Fruit fly (Drosophila melanogaster) whole organism, embryonic: ENCODE results near the gene CG4452.

Experiments used
- ATbp ChIP-seq: fragments of 200-800 bp; sonication (Bioruptor generic); optimal IDR thresholded peaks from 2 replicates; lab custom pipeline; 2017; ENCODE audit warnings: missing biosample characterization, mild to moderate bottlenecking, missing genetic modification characterization, missing genetic modification reagents
- Atf6 ChIP-seq: fragments of 200-800 bp; sonication (Bioruptor generic); IDR thresholded peaks from 2 replicates; pipeline ENCODE4 v1.3.6; 2022; ENCODE audit warnings: missing biosample characterization, missing genetic modification characterization
- Awh ChIP-seq: fragments of 200-800 bp; sonication (Bioruptor generic); IDR thresholded peaks from 2 replicates; pipeline ENCODE4, ENCODE4 v1.3.6; 2022; ENCODE audit warnings: missing biosample characterization, missing genetic modification characterization
- CG10274 ChIP-seq: fragments of 200-800 bp; sonication (Bioruptor generic); optimal IDR thresholded peaks from 3 replicates; lab custom pipeline; 2017; ENCODE audit warnings: missing biosample characterization, mild to moderate bottlenecking, missing genetic modification characterization
- CG11247 ChIP-seq: fragments of 200-800 bp; sonication (Bioruptor generic); IDR thresholded peaks from 2 replicates; pipeline ENCODE4 v1.3.6; 2022; ENCODE audit warnings: missing biosample characterization, missing genetic modification characterization
- CG12071 ChIP-seq: fragments of 200-800 bp; sonication (Bioruptor generic); optimal IDR thresholded peaks from 3 replicates; lab custom pipeline; 2018; ENCODE audit warnings: missing biosample characterization, mild to moderate bottlenecking, missing genetic modification characterization
- CG12391 ChIP-seq: fragments of 200-800 bp; sonication (Bioruptor generic); optimal IDR thresholded peaks from 3 replicates; lab custom pipeline; 2018; ENCODE audit warnings: missing biosample characterization, mild to moderate bottlenecking, missing genetic modification characterization, moderate library complexity
- CG13123 ChIP-seq: fragments of 200-800 bp; sonication (Bioruptor generic); optimal IDR thresholded peaks from 2 replicates; lab custom pipeline; 2016; ENCODE audit warnings: missing biosample characterization, missing genetic modification characterization
- CG15011 ChIP-seq: fragments of 200-800 bp; sonication (Bioruptor generic); optimal IDR thresholded peaks from 3 replicates; lab custom pipeline; 2018; ENCODE audit warnings: missing biosample characterization, mild to moderate bottlenecking, missing genetic modification characterization
- CG15073 ChIP-seq: fragments of 200-800 bp; sonication (Bioruptor generic); optimal IDR thresholded peaks from 2 replicates; lab custom pipeline; 2016; ENCODE audit warnings: missing biosample characterization, missing genetic modification characterization
- CG15479 ChIP-seq: fragments of 200-800 bp; sonication (Bioruptor generic); optimal IDR thresholded peaks from 3 replicates; lab custom pipeline; 2019; ENCODE audit warnings: missing biosample characterization, mild to moderate bottlenecking, missing genetic modification characterization, moderate library complexity
- CG1602 ChIP-seq: fragments of 200-800 bp; sonication (Bioruptor generic); optimal IDR thresholded peaks from 3 replicates; lab custom pipeline; 2016; ENCODE audit warnings: missing biosample characterization, missing genetic modification characterization
- CG17612 ChIP-seq: fragments of 200-800 bp; sonication (Bioruptor generic); IDR thresholded peaks from 2 replicates; pipeline ENCODE4 v1.3.6; 2022; ENCODE audit warnings: missing biosample characterization, missing genetic modification characterization
- CG1832 ChIP-seq: fragments of 200-800 bp; sonication (Bioruptor generic); optimal IDR thresholded peaks from 2 replicates; lab custom pipeline; 2017; ENCODE audit warnings: missing biosample characterization, mild to moderate bottlenecking, missing genetic modification characterization, inconsistent platforms
- CG2129 ChIP-seq: fragments of 200-800 bp; sonication (Bioruptor generic); IDR thresholded peaks from 2 replicates; pipeline ENCODE4 v1.3.6; 2022; ENCODE audit warnings: missing biosample characterization, missing genetic modification characterization; ENCODE audit not compliant: partially characterized antibody
- CG2678 ChIP-seq: fragments of 200-800 bp; sonication (Bioruptor generic); optimal IDR thresholded peaks from 3 replicates; lab custom pipeline; 2019; ENCODE audit warnings: missing biosample characterization, mild to moderate bottlenecking, missing genetic modification characterization, moderate library complexity
- CG2875 ChIP-seq: fragments of 200-800 bp; sonication (Bioruptor generic); optimal IDR thresholded peaks from 2 replicates; lab custom pipeline; 2017; ENCODE audit warnings: missing biosample characterization, mild to moderate bottlenecking, missing genetic modification characterization, missing genetic modification reagents
- CG2889 ChIP-seq: fragments of 200-800 bp; sonication (Bioruptor generic); IDR thresholded peaks from 3 replicates; pipeline ENCODE4 v1.3.6; 2022; ENCODE audit warnings: missing biosample characterization, missing genetic modification characterization
- CG31224 ChIP-seq: fragments of 200-800 bp; sonication (Bioruptor generic); IDR thresholded peaks from 2 replicates; pipeline ENCODE4 v1.3.6; 2022; ENCODE audit warnings: missing biosample characterization, missing genetic modification characterization
- CG4820 ChIP-seq: fragments of 200-800 bp; sonication (Bioruptor generic); optimal IDR thresholded peaks from 3 replicates; lab custom pipeline; 2016; ENCODE audit warnings: missing biosample characterization, missing genetic modification characterization
- CG5180 ChIP-seq: fragments of 200-800 bp; sonication (Bioruptor generic); optimal IDR thresholded peaks from 3 replicates; lab custom pipeline; 2017; ENCODE audit warnings: missing biosample characterization, missing genetic modification characterization, mild to moderate bottlenecking, moderate library complexity, missing genetic modification reagents
- CG6791 ChIP-seq: fragments of 200-800 bp; sonication (Bioruptor generic); IDR thresholded peaks from 3 replicates; pipeline ENCODE4 v1.3.6; 2022; ENCODE audit warnings: missing biosample characterization, missing genetic modification characterization; ENCODE audit not compliant: partially characterized antibody
- CG8944 ChIP-seq: fragments of 200-800 bp; sonication (Bioruptor generic); optimal IDR thresholded peaks from 3 replicates; lab custom pipeline; 2016; ENCODE audit warnings: missing biosample characterization, missing genetic modification characterization
- CG9609 ChIP-seq: fragments of 200-800 bp; sonication (Bioruptor generic); optimal IDR thresholded peaks from 3 replicates; lab custom pipeline; 2016; ENCODE audit warnings: missing biosample characterization, missing genetic modification characterization
- CG9797 ChIP-seq: fragments of 200-800 bp; sonication (Bioruptor generic); optimal IDR thresholded peaks from 3 replicates; lab custom pipeline; 2018; ENCODE audit warnings: missing biosample characterization, mild to moderate bottlenecking, missing genetic modification characterization
- GATAe ChIP-seq: fragments of 200-800 bp; sonication (Bioruptor generic); conservative IDR thresholded peaks from 2 replicates; pipeline ENCODE4 v1.3.6; 2022; ENCODE audit warnings: missing biosample characterization, missing genetic modification characterization
- HLHmδ ChIP-seq: fragments of 200-800 bp; sonication (Bioruptor generic); optimal IDR thresholded peaks from 2 replicates; lab custom pipeline; 2018; ENCODE audit warnings: missing biosample characterization, mild to moderate bottlenecking, missing genetic modification characterization, moderate library complexity
- Meics ChIP-seq: fragments of 200-800 bp; sonication (Bioruptor generic); optimal IDR thresholded peaks from 2 replicates; lab custom pipeline; 2017; ENCODE audit warnings: missing biosample characterization, mild to moderate bottlenecking, missing genetic modification characterization
- NC2α ChIP-seq: fragments of 200-800 bp; sonication (Bioruptor generic); optimal IDR thresholded peaks from 2 replicates; lab custom pipeline; 2016; ENCODE audit warnings: missing biosample characterization, missing genetic modification characterization
- Poxn ChIP-seq: fragments of 200-800 bp; sonication (Bioruptor generic); IDR thresholded peaks from 2 replicates; pipeline ENCODE4 v1.3.6; 2022; ENCODE audit warnings: missing biosample characterization, missing genetic modification characterization
- Ravus ChIP-seq: fragments of 200-800 bp; sonication (Bioruptor generic); IDR thresholded peaks from 2 replicates; pipeline ENCODE4 v1.3.6; 2022; ENCODE audit warnings: missing biosample characterization, missing genetic modification characterization
- Six4 ChIP-seq: fragments of 200-800 bp; sonication (Bioruptor generic); optimal IDR thresholded peaks from 2 replicates; lab custom pipeline; 2016; ENCODE audit warnings: missing biosample characterization, missing genetic modification characterization
- Sry-δ ChIP-seq: fragments of 200-800 bp; sonication (Bioruptor generic); optimal IDR thresholded peaks from 2 replicates; lab custom pipeline; 2016; ENCODE audit warnings: missing biosample characterization, missing genetic modification characterization
- abd-A ChIP-seq: fragments of 200-800 bp; sonication (Bioruptor generic); optimal IDR thresholded peaks from 3 replicates; lab custom pipeline; 2019; ENCODE audit warnings: missing biosample characterization, mild to moderate bottlenecking, missing genetic modification characterization, moderate library complexity
- az2 ChIP-seq: fragments of 200-800 bp; sonication (Bioruptor generic); optimal IDR thresholded peaks from 3 replicates; lab custom pipeline; 2016; ENCODE audit warnings: missing biosample characterization, missing genetic modification characterization
- crol ChIP-seq: fragments of 200-800 bp; sonication (Bioruptor generic); IDR thresholded peaks from 2 replicates; pipeline ENCODE4 v1.3.6; 2022; ENCODE audit warnings: missing biosample characterization, missing genetic modification characterization
- eve ChIP-seq, 2 experiments: fragments of >200 bp; optimal IDR thresholded peaks; 2 replicates each; lab custom pipeline; 2017; ENCODE audit warnings: missing biosample characterization in 2 of 2, missing genetic modification characterization in 2 of 2
- ewg ChIP-seq: fragments of 200-800 bp; sonication (Bioruptor generic); optimal IDR thresholded peaks from 3 replicates; lab custom pipeline; 2017; ENCODE audit warnings: mild to moderate bottlenecking, missing biosample characterization, missing genetic modification reagents, missing genetic modification characterization
- exex ChIP-seq: fragments of 200-800 bp; sonication (Bioruptor generic); optimal IDR thresholded peaks from 4 replicates; lab custom pipeline; 2018; ENCODE audit warnings: missing biosample characterization, mild to moderate bottlenecking, missing genetic modification characterization, moderate library complexity
- ken ChIP-seq: fragments of 200-800 bp; sonication (Bioruptor generic); IDR thresholded peaks from 3 replicates; pipeline ENCODE4 v1.3.6; 2022; ENCODE audit warnings: missing biosample characterization, missing genetic modification characterization
- kni ChIP-seq: fragments of 200-800 bp; sonication (Bioruptor generic); optimal IDR thresholded peaks from 3 replicates; lab custom pipeline; 2017; ENCODE audit warnings: mild to moderate bottlenecking, missing biosample characterization, missing genetic modification reagents, missing genetic modification characterization
- knrl ChIP-seq: fragments of 200-800 bp; sonication (Bioruptor generic); IDR thresholded peaks from 3 replicates; pipeline ENCODE4 v1.3.6; 2022; ENCODE audit warnings: missing biosample characterization, missing genetic modification characterization; ENCODE audit not compliant: partially characterized antibody
- lola ChIP-seq, 3 experiments: fragments of >200 bp in 2 of 3; fragments of 200-800 bp in 1 of 3; sonication (Bioruptor generic) in 1 of 3; optimal IDR thresholded peaks; 2 replicates each; lab custom pipeline; 2017 to 2019; ENCODE audit warnings: missing biosample characterization in 3 of 3, missing genetic modification characterization in 3 of 3, mild to moderate bottlenecking in 1 of 3, moderate library complexity in 1 of 3
- nau ChIP-seq: fragments of 200-800 bp; sonication (Bioruptor generic); optimal IDR thresholded peaks from 3 replicates; lab custom pipeline; 2017; ENCODE audit warnings: missing biosample characterization, mild to moderate bottlenecking, missing genetic modification characterization, missing genetic modification reagents
- otp ChIP-seq: fragments of 200-800 bp; sonication (Bioruptor generic); IDR thresholded peaks from 3 replicates; pipeline ENCODE4, ENCODE4 v1.3.6; 2022; ENCODE audit warnings: missing biosample characterization, missing genetic modification characterization
- tap ChIP-seq: fragments of 200-800 bp; optimal IDR thresholded peaks from 3 replicates; lab custom pipeline; 2019; ENCODE audit warnings: missing biosample characterization, mild to moderate bottlenecking, missing genetic modification characterization, moderate library complexity
- wdn ChIP-seq: fragments of 200-800 bp; sonication (Bioruptor generic); IDR thresholded peaks from 2 replicates; pipeline ENCODE4 v1.3.6; 2022; ENCODE audit warnings: missing biosample characterization, missing genetic modification characterization
- wor ChIP-seq: fragments of 200-800 bp; sonication (Bioruptor generic); IDR thresholded peaks from 2 replicates; pipeline ENCODE4 v1.3.6; 2022; ENCODE audit warnings: missing biosample characterization, missing genetic modification characterization
- zen2 ChIP-seq: fragments of 200-800 bp; sonication (Bioruptor generic); IDR thresholded peaks from 3 replicates; pipeline ENCODE4 v1.3.6; 2022; ENCODE audit warnings: missing biosample characterization, missing genetic modification characterization; ENCODE audit not compliant: partially characterized antibody

The CG4452 gene

dm6 chr3L:9373374-9374004 lies 6.3 kb downstream of the CG4452 start (continued):
- TF ChIP-seq CG15011 (GFP tag; lab: Kevin White, UChicago), result peak; percentile 21
- peak; percentile 58 for TF ChIP-seq CG11247 (GFP tag; lab: Robert Waterston, UW)
- peak; percentile 71 for TF ChIP-seq Meics (GFP tag; lab: Kevin White, UChicago)
- peak; percentile 73 for TF ChIP-seq CG12391
- peak; percentile 28 for TF ChIP-seq CG1602 (GFP tag; lab: Kevin White, UChicago)
- no peak for TF ChIP-seq CG12071 (GFP tag; lab: Kevin White, UChicago)
- TF ChIP-seq CG8944 (GFP tag; lab: Kevin White, UChicago), result no peak
- peak; percentile 84 for TF ChIP-seq CG2678
- no peak for TF ChIP-seq CG9609 (GFP tag; lab: Kevin White, UChicago)
- peak in 1 of 3 experiments; percentile 63 for TF ChIP-seq lola (GFP tag; optimal IDR thresholded peaks at IDR 0.05; lab: Kevin White, UChicago)
- TF ChIP-seq crol (GFP tag; lab: Robert Waterston, UW), result no peak
- no peak for TF ChIP-seq CG13123 (GFP tag; lab: Kevin White, UChicago)
- no peak for TF ChIP-seq exex
- peak; percentile 46; the same call in 1 of the 2 replicates for TF ChIP-seq wor
- peak; percentile 56 for TF ChIP-seq nau (GFP tag; lab: Kevin White, UChicago)
- peak; percentile 26; the same call in 1 of the 2 replicates for TF ChIP-seq Ravus (GFP tag; lab: Robert Waterston, UW)
- TF ChIP-seq CG2129 (GFP tag; lab: Robert Waterston, UW), result peak; percentile 23; the same call in 1 of the 2 replicates
- peak; percentile 28; the same call in 1 of the 3 replicates for TF ChIP-seq zen2 (GFP tag; lab: Robert Waterston, UW)
- no peak for TF ChIP-seq CG6791
- peak; percentile 64 for TF ChIP-seq CG2875 (GFP tag; lab: Kevin White, UChicago)
- no peak for TF ChIP-seq HLHmδ (GFP tag; lab: Kevin White, UChicago)
- no peak for TF ChIP-seq Poxn (GFP tag; lab: Robert Waterston, UW)
- peak; percentile 11; the same call in 1 of the 3 replicates for TF ChIP-seq otp (GFP tag; lab: Robert Waterston, UW)
- TF ChIP-seq CG2889 (GFP tag; lab: Robert Waterston, UW), result no peak
- TF ChIP-seq Six4 (GFP tag; lab: Kevin White, UChicago), result peak; percentile 43
- peak; percentile 87 for TF ChIP-seq Awh
- TF ChIP-seq tap, result peak; percentile 59
- TF ChIP-seq abd-A (tag; lab: Kevin White, UChicago), result peak; percentile 63
- TF ChIP-seq wdn (GFP tag; lab: Robert Waterston, UW), result peak; percentile 55
- no peak for TF ChIP-seq CG10274
- TF ChIP-seq CG15479 (GFP tag; lab: Kevin White, UChicago), result peak; percentile 13
- TF ChIP-seq CG5180 (GFP tag; lab: Kevin White, UChicago), result peak; percentile 52
- no peak for TF ChIP-seq CG1832
- 0 out of 2 replicates have a peak, but pooled peaks have one; percentile 24 for TF ChIP-seq CG17612 (GFP tag; lab: Robert Waterston, UW)
- no peak for TF ChIP-seq knrl (GFP tag; lab: Robert Waterston, UW)
- TF ChIP-seq GATAe (GFP tag; lab: Robert Waterston, UW), result no peak; the same call in 1 of the 2 replicates
- no peak for TF ChIP-seq NC2α (GFP tag; lab: Kevin White, UChicago)
- no peak for TF ChIP-seq kni (GFP tag; lab: Kevin White, UChicago)
- peak; percentile 62 for TF ChIP-seq ATbp
- no peak for TF ChIP-seq eve (GFP tag; optimal IDR thresholded peaks at IDR 0.05; lab: Kevin White, UChicago)
- no peak for TF ChIP-seq CG15073 (GFP tag; lab: Kevin White, UChicago)
- peak; percentile 66 for TF ChIP-seq az2 (GFP tag; lab: Kevin White, UChicago)
- peak; percentile 62 for TF ChIP-seq Atf6
- peak; percentile 40; the same call in 1 of the 2 replicates for TF ChIP-seq CG31224 (GFP tag; lab: Robert Waterston, UW)
- TF ChIP-seq CG9797 (GFP tag; lab: Kevin White, UChicago), result no peak
- TF ChIP-seq Sry-δ (GFP tag; lab: Kevin White, UChicago), result no peak
- peak; percentile 59 for TF ChIP-seq CG4820 (GFP tag; lab: Kevin White, UChicago)
- peak; percentile 73 for TF ChIP-seq ken (GFP tag; lab: Robert Waterston, UW)
- peak; percentile 60 for TF ChIP-seq ewg (GFP tag; lab: Kevin White, UChicago)
